Worm (Caenorhabditis elegans) whole organism, L2 larva: Measurements from ENCODE around the gene C46E10.8.

Experiments
- C34F6.9 ChIP-seq: fragments of 150-350 bp; optimal IDR thresholded peaks from 2 replicates; lab custom pipeline; 2014; ENCODE audit warnings: missing biosample characterization, missing genetic modification characterization
- F13H6.1 ChIP-seq: sonication (generic microtip); optimal IDR thresholded peaks from 2 replicates; lab custom pipeline; 2016; ENCODE audit warnings: missing genetic modification characterization, missing compliant biosample characterization
- ZK546.5 ChIP-seq: sonication (generic microtip); optimal IDR thresholded peaks from 2 replicates; lab custom pipeline; 2017; ENCODE audit warnings: missing biosample characterization, missing genetic modification characterization
- alr-1 ChIP-seq: fragments of 150-350 bp; optimal IDR thresholded peaks from 2 replicates; lab custom pipeline; 2014; ENCODE audit warnings: missing biosample characterization, missing genetic modification characterization
- blmp-1 ChIP-seq: sonication (generic microtip); optimal IDR thresholded peaks from 2 replicates; lab custom pipeline; 2017; ENCODE audit warnings: missing genetic modification characterization, mild to moderate bottlenecking, missing compliant biosample characterization, antibody characterized with exemption, moderate library complexity; ENCODE audit not compliant: insufficient read depth
- crh-2 ChIP-seq: sonication (generic microtip); optimal IDR thresholded peaks from 2 replicates; lab custom pipeline; 2017; ENCODE audit warnings: missing biosample characterization, missing genetic modification characterization
- dmd-4 ChIP-seq: sonication (generic microtip); optimal IDR thresholded peaks from 2 replicates; lab custom pipeline; 2017; ENCODE audit warnings: missing biosample characterization, missing genetic modification characterization
- egl-27 ChIP-seq: sonication (generic microtip); optimal IDR thresholded peaks from 3 replicates; lab custom pipeline; 2017; ENCODE audit warnings: missing biosample characterization, missing genetic modification reagents, missing genetic modification characterization
- elt-1 ChIP-seq: fragments of 150-350 bp; optimal IDR thresholded peaks from 2 replicates; lab custom pipeline; 2014; ENCODE audit warnings: missing biosample characterization, missing genetic modification characterization
- elt-3 ChIP-seq: sonication (generic microtip); optimal IDR thresholded peaks from 2 replicates; lab custom pipeline; 2017; ENCODE audit warnings: missing biosample characterization, missing genetic modification characterization
- gmeb-1 ChIP-seq: fragments of 150-350 bp; optimal IDR thresholded peaks from 2 replicates; lab custom pipeline; 2014; ENCODE audit warnings: missing biosample characterization, missing genetic modification characterization
- lin-11 ChIP-seq: fragments of 150-350 bp; sonication (generic microtip); optimal IDR thresholded peaks from 2 replicates; lab custom pipeline; 2014; ENCODE audit warnings: missing biosample characterization, missing genetic modification characterization, inconsistent platforms, mixed read lengths
- lsy-2 ChIP-seq, 2 experiments: fragments of 150-350 bp in 1 of 2; sonication (generic microtip) in 1 of 2; optimal IDR thresholded peaks; 2 replicates each; lab custom pipeline; 2014 to 2017; ENCODE audit warnings: missing biosample characterization in 2 of 2, missing genetic modification characterization in 2 of 2
- mab-5 ChIP-seq: fragments of 150-350 bp; optimal IDR thresholded peaks from 2 replicates; lab custom pipeline; 2014; ENCODE audit warnings: missing biosample characterization, missing genetic modification characterization
- mbf-1 ChIP-seq: sonication (generic microtip); optimal IDR thresholded peaks from 2 replicates; lab custom pipeline; 2017; ENCODE audit warnings: missing biosample characterization, missing genetic modification characterization
- mdl-1 ChIP-seq, 2 experiments: fragments of 150-350 bp in 1 of 2; sonication (generic microtip) in 1 of 2; optimal IDR thresholded peaks; 2 replicates each; lab custom pipeline; 2017; ENCODE audit warnings: missing biosample characterization in 2 of 2, missing genetic modification characterization in 2 of 2
- nhr-10 ChIP-seq: sonication (generic microtip); optimal IDR thresholded peaks from 2 replicates; lab custom pipeline; 2017; ENCODE audit warnings: missing biosample characterization, missing genetic modification characterization
- nhr-12 ChIP-seq: fragments of 150-350 bp; optimal IDR thresholded peaks from 2 replicates; lab custom pipeline; 2014; ENCODE audit warnings: missing biosample characterization, missing genetic modification characterization
- nhr-129 ChIP-seq: fragments of 150-350 bp; optimal IDR thresholded peaks from 2 replicates; lab custom pipeline; 2014; ENCODE audit warnings: missing biosample characterization, missing genetic modification characterization
- nhr-21 ChIP-seq: fragments of 150-350 bp; optimal IDR thresholded peaks from 2 replicates; lab custom pipeline; 2014; ENCODE audit warnings: missing biosample characterization, missing genetic modification characterization
- nhr-23 ChIP-seq: fragments of 150-350 bp; optimal IDR thresholded peaks from 2 replicates; lab custom pipeline; 2014; ENCODE audit warnings: missing biosample characterization, missing genetic modification reagents, missing genetic modification characterization
- nhr-25 ChIP-seq: fragments of 150-350 bp; sonication (generic microtip); optimal IDR thresholded peaks from 3 replicates; lab custom pipeline; 2014; ENCODE audit warnings: missing biosample characterization, missing genetic modification characterization
- nhr-6 ChIP-seq: fragments of 150-350 bp; optimal IDR thresholded peaks from 2 replicates; lab custom pipeline; 2014; ENCODE audit warnings: missing biosample characterization, missing genetic modification characterization
- peb-1 ChIP-seq: fragments of 150-350 bp; optimal IDR thresholded peaks from 2 replicates; lab custom pipeline; 2014; ENCODE audit warnings: missing biosample characterization, missing genetic modification characterization
- sem-4 ChIP-seq: fragments of 150-350 bp; optimal IDR thresholded peaks from 2 replicates; lab custom pipeline; 2014; ENCODE audit warnings: missing biosample characterization, missing genetic modification reagents, missing genetic modification characterization
- sma-3 ChIP-seq: sonication (generic microtip); optimal IDR thresholded peaks from 2 replicates; lab custom pipeline; 2016; ENCODE audit warnings: missing genetic modification reagents, missing genetic modification characterization, missing compliant biosample characterization
- sma-9 ChIP-seq, 2 experiments: fragments of 150-350 bp in 1 of 2; sonication (generic microtip) in 1 of 2; optimal IDR thresholded peaks; 2 replicates each; lab custom pipeline; 2014 to 2016; ENCODE audit warnings: missing genetic modification characterization in 2 of 2, mild to moderate bottlenecking in 1 of 2, missing biosample characterization in 1 of 2, missing compliant biosample characterization in 1 of 2, missing genetic modification reagents in 1 of 2, moderate library complexity in 1 of 2
- snpc-4 ChIP-seq: fragments of 150-350 bp; optimal IDR thresholded peaks from 2 replicates; lab custom pipeline; 2014; ENCODE audit warnings: missing biosample characterization, missing genetic modification characterization
- unc-39 ChIP-seq: fragments of 150-350 bp; optimal IDR thresholded peaks from 2 replicates; lab custom pipeline; 2014; ENCODE audit warnings: missing biosample characterization, missing genetic modification characterization
- unc-55 ChIP-seq: fragments of 150-350 bp; sonication (generic microtip); optimal IDR thresholded peaks from 3 replicates; lab custom pipeline; 2014; ENCODE audit warnings: missing biosample characterization, missing genetic modification reagents, missing genetic modification characterization
- unc-62 ChIP-seq: fragments of 150-350 bp; optimal IDR thresholded peaks from 2 replicates; lab custom pipeline; 2014; ENCODE audit warnings: missing biosample characterization, missing genetic modification reagents, missing genetic modification characterization
- ztf-1 ChIP-seq: fragments of 200-800 bp; sonication (Bioruptor generic); conservative IDR thresholded peaks from 2 replicates; pipeline ENCODE4 v1.3.6; 2022; ENCODE audit warnings: missing genetic modification characterization, missing compliant biosample characterization
- ztf-11 ChIP-seq: sonication (generic microtip); optimal IDR thresholded peaks from 2 replicates; lab custom pipeline; 2017; ENCODE audit warnings: missing biosample characterization, missing genetic modification characterization
- ztf-4 ChIP-seq: fragments of 150-350 bp; optimal IDR thresholded peaks from 2 replicates; lab custom pipeline; 2014; ENCODE audit warnings: missing biosample characterization, missing genetic modification characterization

The C46E10.8 gene

DNA sequence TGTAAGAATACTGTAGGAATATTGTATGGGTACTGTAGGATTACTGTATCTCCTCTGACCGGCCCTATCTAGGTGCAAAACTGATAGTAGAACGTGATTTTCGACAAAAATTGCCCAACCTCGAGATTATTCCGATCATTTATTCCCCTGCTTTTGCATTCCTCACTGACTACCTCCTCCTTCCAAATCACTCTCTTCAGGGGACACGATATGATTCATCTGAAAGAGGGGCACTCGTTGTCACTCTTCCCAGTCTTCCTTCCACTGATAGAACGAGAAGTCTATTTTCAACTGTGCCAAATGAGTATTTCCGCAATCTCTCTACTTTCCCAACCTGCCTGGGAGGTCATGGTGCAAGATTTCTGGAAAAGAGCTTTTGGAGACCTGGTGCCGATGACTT, 11.8 kb upstream of the C46E10.8 start, which contains the start of gene F12E12.2:
TSS of gene F12E12.2 (plus strand) at position 301 of the 400 bp plus-strand sequence.
- TF ChIP-seq egl-27 (tag; lab: Kevin White, UChicago), result no peak

DNA sequence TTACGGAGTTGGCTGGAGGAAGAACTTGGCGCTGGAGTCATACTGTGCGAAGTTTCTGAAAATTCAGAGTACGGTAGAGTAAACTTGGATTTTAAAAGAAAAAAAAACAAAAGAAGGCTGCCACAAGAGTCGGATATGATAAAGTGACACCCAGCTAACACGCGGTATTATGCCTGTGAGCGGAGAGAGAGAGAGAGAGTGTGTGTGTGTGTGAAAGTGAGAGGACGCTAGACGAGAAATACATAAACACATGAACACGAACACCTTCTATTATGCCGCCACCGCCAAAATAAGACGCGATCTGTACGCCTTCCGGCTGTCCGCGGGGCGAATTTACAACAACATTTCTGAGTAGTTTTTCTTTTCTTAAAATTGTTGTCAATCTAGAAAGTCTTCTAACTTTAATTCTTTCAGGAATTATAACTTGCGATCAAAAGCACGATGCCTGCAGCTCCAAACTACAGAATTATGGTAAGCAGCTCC, 9.0 kb upstream of the C46E10.8 start, which contains the start of gene F12E12.6:
TSS of gene F12E12.6 (minus strand) at position 51 of the 483 bp plus-strand sequence.
- no peak for TF ChIP-seq sma-9 (GFP tag; optimal IDR thresholded peaks at IDR 0.05; lab: Kevin White, UChicago)
- no peak for TF ChIP-seq sma-9 (tag; optimal IDR thresholded peaks at IDR 0.05; lab: Kevin White, UChicago)
- no peak for TF ChIP-seq unc-39 (tag; lab: Kevin White, UChicago)
- no peak for TF ChIP-seq ZK546.5
- no peak for TF ChIP-seq elt-3 (tag; lab: Kevin White, UChicago)
- TF ChIP-seq crh-2, result no peak
- no peak for TF ChIP-seq nhr-129 (tag; lab: Kevin White, UChicago)
- no peak for TF ChIP-seq unc-55 (GFP tag; lab: Kevin White, UChicago)
- no peak for TF ChIP-seq mab-5 (tag; lab: Kevin White, UChicago)
- TF ChIP-seq lin-11 (tag; lab: Kevin White, UChicago), result no peak
- no peak for TF ChIP-seq alr-1 (tag; lab: Kevin White, UChicago)
- TF ChIP-seq nhr-12 (tag; lab: Kevin White, UChicago), result no peak
- TF ChIP-seq mbf-1 (tag; lab: Kevin White, UChicago), result no peak
- no peak for TF ChIP-seq nhr-6

DNA sequence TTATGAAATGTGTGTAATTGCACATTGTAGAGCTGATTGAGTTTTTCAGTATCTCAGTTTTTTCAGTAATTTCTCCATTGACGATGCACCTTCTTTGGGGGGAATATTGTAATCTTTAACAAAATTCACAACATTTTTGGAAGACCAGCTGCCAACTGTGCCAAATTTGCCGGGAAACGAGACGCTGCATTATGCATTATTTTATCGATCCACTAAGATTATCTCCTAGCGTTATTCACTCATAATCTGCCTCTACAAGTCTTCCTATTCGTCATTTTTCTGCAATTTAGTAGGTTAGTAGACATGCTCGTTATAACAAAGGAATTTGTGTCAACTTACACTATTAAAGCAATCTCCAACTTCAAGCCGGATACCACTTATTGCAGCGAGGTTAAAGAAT, 3.8 kb upstream of the C46E10.8 start, which contains the start of the genes sdz-12 and bath-31:
TSS of gene sdz-12 (minus strand) at position 101 of the 400 bp plus-strand sequence.
TSS of gene bath-31 (plus strand) at position 251 of the 400 bp plus-strand sequence.
- no peak for TF ChIP-seq ZK546.5
- no peak for TF ChIP-seq F13H6.1 (tag; lab: Kevin White, UChicago)
- no peak for TF ChIP-seq lsy-2 (tag; optimal IDR thresholded peaks at IDR 0.05; lab: Kevin White, UChicago)
- no peak for TF ChIP-seq dmd-4 (tag; lab: Kevin White, UChicago)
- TF ChIP-seq nhr-23 (tag; lab: Kevin White, UChicago), result no peak
- no peak for TF ChIP-seq elt-3 (tag; lab: Kevin White, UChicago)
- TF ChIP-seq nhr-25 (tag; lab: Kevin White, UChicago), result no peak
- no peak for TF ChIP-seq nhr-12 (tag; lab: Kevin White, UChicago)
- TF ChIP-seq sma-3 (GFP tag; lab: Kevin White, UChicago), result no peak
- TF ChIP-seq nhr-21 (tag; lab: Kevin White, UChicago), result no peak
- TF ChIP-seq peb-1 (tag; lab: Kevin White, UChicago), result no peak
- TF ChIP-seq ztf-11 (tag; lab: Kevin White, UChicago), result no peak
- no peak for TF ChIP-seq blmp-1 (tag; lab: Kevin White, UChicago)
- no peak for TF ChIP-seq nhr-10 (tag; lab: Kevin White, UChicago)
- no peak for TF ChIP-seq nhr-6

DNA sequence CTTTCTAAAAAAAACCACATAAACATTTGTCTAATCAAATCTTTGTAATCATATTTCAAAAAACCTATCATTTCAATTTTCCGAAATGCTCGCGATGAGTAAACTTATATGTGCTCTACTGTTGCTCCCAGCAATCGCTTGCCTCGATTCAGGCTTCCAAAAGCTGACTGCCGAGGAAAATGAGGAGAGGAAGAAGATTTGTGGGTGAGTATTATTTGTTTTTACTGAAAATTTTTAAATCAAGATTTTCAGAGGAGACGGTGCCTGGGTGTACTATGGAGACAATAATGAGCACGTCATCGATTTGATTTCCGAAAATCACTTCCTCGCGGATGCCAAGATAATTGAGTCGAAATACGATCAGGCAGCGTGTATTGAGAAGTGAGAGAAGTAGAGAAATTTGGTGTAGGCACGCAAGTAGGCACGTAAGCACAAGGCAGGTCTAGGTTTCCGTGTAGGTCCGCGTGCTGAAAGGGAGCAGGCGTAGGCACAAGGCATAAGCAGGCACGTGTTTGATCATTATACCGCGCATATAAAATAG, 3.7 kb downstream of the C46E10.8 start, which contains the start of gene C46E10.1:
TSS of gene C46E10.1 (plus strand) at position 51 of the 541 bp plus-strand sequence.
- TF ChIP-seq C34F6.9 (tag; lab: Kevin White, UChicago), result no peak
- TF ChIP-seq sma-9 (GFP tag; optimal IDR thresholded peaks at IDR 0.05; lab: Kevin White, UChicago), result no peak
- no peak for TF ChIP-seq sma-9 (tag; optimal IDR thresholded peaks at IDR 0.05; lab: Kevin White, UChicago)
- TF ChIP-seq nhr-10 (tag; lab: Kevin White, UChicago), result no peak
- TF ChIP-seq lsy-2 (tag; optimal IDR thresholded peaks at IDR 0.05; lab: Kevin White, UChicago), result no peak
- no peak for TF ChIP-seq peb-1 (tag; lab: Kevin White, UChicago)
- TF ChIP-seq ztf-4, result no peak
- TF ChIP-seq nhr-6, result no peak
- TF ChIP-seq ztf-1 (GFP tag; lab: Robert Waterston, UW), result no peak
- TF ChIP-seq unc-39 (tag; lab: Kevin White, UChicago), result no peak
- TF ChIP-seq snpc-4 (tag; lab: Kevin White, UChicago), result no peak
- TF ChIP-seq nhr-25 (tag; lab: Kevin White, UChicago), result no peak
- no peak for TF ChIP-seq sem-4 (tag; lab: Kevin White, UChicago)
- no peak for TF ChIP-seq elt-3 (tag; lab: Kevin White, UChicago)
- TF ChIP-seq unc-62, result no peak
- TF ChIP-seq elt-1 (tag; lab: Kevin White, UChicago), result no peak
- TF ChIP-seq gmeb-1, result no peak
- TF ChIP-seq mdl-1 (tag; optimal IDR thresholded peaks at IDR 0.05; lab: Kevin White, UChicago), result no peak
- TF ChIP-seq ZK546.5, result no peak
